Fruit fly (Drosophila melanogaster) whole organism, embryonic: ENCODE measurements around the gene CG11771.
A peak's percentile ranks its signal among the peaks of the same experiment; 100 is the strongest.

Experiments
- Bgb ChIP-seq: fragments of 200-800 bp; sonication (Bioruptor generic); IDR thresholded peaks from 2 replicates; pipeline ENCODE4 v1.3.6; 2022; ENCODE audit warnings: missing biosample characterization, missing genetic modification characterization; ENCODE audit not compliant: partially characterized antibody
- CG10366 ChIP-seq: fragments of 200-800 bp; sonication (Bioruptor generic); IDR thresholded peaks from 2 replicates; pipeline ENCODE4 v1.3.6; 2022; ENCODE audit warnings: missing biosample characterization, missing genetic modification characterization
- CG12104 ChIP-seq: fragments of 200-800 bp; sonication (Bioruptor generic); optimal IDR thresholded peaks from 3 replicates; lab custom pipeline; 2016; ENCODE audit warnings: missing biosample characterization, missing genetic modification characterization
- CG13894 ChIP-seq: fragments of 200-800 bp; sonication (Bioruptor generic); optimal IDR thresholded peaks from 3 replicates; lab custom pipeline; 2018; ENCODE audit warnings: missing biosample characterization, mild to moderate bottlenecking, missing genetic modification characterization, moderate library complexity
- CG17359 ChIP-seq: fragments of 200-800 bp; sonication (Bioruptor generic); optimal IDR thresholded peaks from 3 replicates; lab custom pipeline; 2018; ENCODE audit warnings: missing biosample characterization, mild to moderate bottlenecking, missing genetic modification characterization, moderate library complexity
- CG17385 ChIP-seq: fragments of 200-800 bp; sonication (Bioruptor generic); optimal IDR thresholded peaks from 3 replicates; lab custom pipeline; 2018; ENCODE audit warnings: missing biosample characterization, mild to moderate bottlenecking, missing genetic modification characterization
- CG17612 ChIP-seq: fragments of 200-800 bp; sonication (Bioruptor generic); IDR thresholded peaks from 2 replicates; pipeline ENCODE4 v1.3.6; 2022; ENCODE audit warnings: missing biosample characterization, missing genetic modification characterization
- CG34422 ChIP-seq: fragments of 200-800 bp; sonication (Bioruptor generic); IDR thresholded peaks from 3 replicates; pipeline ENCODE4 v1.3.6; 2022; ENCODE audit warnings: missing biosample characterization, missing genetic modification characterization
- CG4424 ChIP-seq: fragments of 200-800 bp; sonication (Bioruptor generic); optimal IDR thresholded peaks from 3 replicates; lab custom pipeline; 2016; ENCODE audit warnings: missing biosample characterization, missing genetic modification characterization
- CG4854 ChIP-seq: fragments of 200-800 bp; sonication (Bioruptor generic); optimal IDR thresholded peaks from 2 replicates; lab custom pipeline; 2016; ENCODE audit warnings: missing biosample characterization, missing genetic modification characterization, inconsistent platforms
- CG5245 ChIP-seq: fragments of 200-800 bp; sonication (Bioruptor generic); optimal IDR thresholded peaks from 3 replicates; lab custom pipeline; 2016; ENCODE audit warnings: missing biosample characterization, missing genetic modification characterization
- CG5953 ChIP-seq: fragments of 200-800 bp; sonication (Bioruptor generic); IDR thresholded peaks from 2 replicates; pipeline ENCODE4 v1.3.6; 2022; ENCODE audit warnings: missing biosample characterization, missing genetic modification characterization
- CG6175 ChIP-seq: fragments of 200-800 bp; sonication (Bioruptor generic); IDR thresholded peaks from 3 replicates; pipeline ENCODE4 v1.3.6; 2022; ENCODE audit warnings: missing biosample characterization, missing genetic modification characterization
- CG6689 ChIP-seq: fragments of 200-800 bp; sonication (Bioruptor generic); IDR thresholded peaks from 2 replicates; pipeline ENCODE4 v1.3.6; 2022; ENCODE audit warnings: missing biosample characterization, missing genetic modification characterization
- CG7928 ChIP-seq: fragments of 200-800 bp; sonication (Bioruptor generic); optimal IDR thresholded peaks from 2 replicates; lab custom pipeline; 2017; ENCODE audit warnings: missing biosample characterization, mild to moderate bottlenecking, missing genetic modification characterization
- CG7963 ChIP-seq: fragments of 200-800 bp; sonication (Bioruptor generic); IDR thresholded peaks from 3 replicates; pipeline ENCODE4 v1.3.6; 2022; ENCODE audit warnings: missing biosample characterization, missing genetic modification characterization; ENCODE audit not compliant: partially characterized antibody
- CG8388 ChIP-seq: fragments of 200-800 bp; sonication (Bioruptor generic); optimal IDR thresholded peaks from 2 replicates; lab custom pipeline; 2019; ENCODE audit warnings: missing biosample characterization, mild to moderate bottlenecking, missing genetic modification characterization, moderate library complexity
- CG9932 ChIP-seq: fragments of 200-800 bp; sonication (Bioruptor generic); IDR thresholded peaks from 2 replicates; pipeline ENCODE4 v1.3.6; 2022; ENCODE audit warnings: missing biosample characterization, missing genetic modification characterization
- D19B ChIP-seq: fragments of 200-800 bp; sonication (Bioruptor generic); optimal IDR thresholded peaks from 2 replicates; lab custom pipeline; 2017; ENCODE audit warnings: missing biosample characterization, mild to moderate bottlenecking, missing genetic modification characterization
- Dbx ChIP-seq: fragments of 200-800 bp; sonication (Bioruptor generic); IDR thresholded peaks from 3 replicates; pipeline ENCODE4 v1.3.6; 2022; ENCODE audit warnings: missing biosample characterization, missing genetic modification characterization
- Dip3 ChIP-seq: fragments of 200-800 bp; sonication (Bioruptor generic); optimal IDR thresholded peaks from 3 replicates; lab custom pipeline; 2016; ENCODE audit warnings: missing biosample characterization, missing genetic modification characterization
- HLH54F ChIP-seq: fragments of 200-800 bp; sonication (Bioruptor generic); optimal IDR thresholded peaks from 3 replicates; lab custom pipeline; 2016; ENCODE audit warnings: missing biosample characterization, missing genetic modification characterization
- Meics ChIP-seq: fragments of 200-800 bp; sonication (Bioruptor generic); optimal IDR thresholded peaks from 2 replicates; lab custom pipeline; 2017; ENCODE audit warnings: missing biosample characterization, mild to moderate bottlenecking, missing genetic modification characterization
- Nf-YC ChIP-seq: fragments of 200-800 bp; optimal IDR thresholded peaks from 3 replicates; lab custom pipeline; 2019; ENCODE audit warnings: missing biosample characterization, mild to moderate bottlenecking, missing genetic modification characterization, moderate library complexity
- Sox102F ChIP-seq: fragments of 200-800 bp; sonication (Bioruptor generic); optimal IDR thresholded peaks from 2 replicates; lab custom pipeline; 2018; ENCODE audit warnings: missing biosample characterization, mild to moderate bottlenecking, missing genetic modification characterization, moderate library complexity
- Sry-β ChIP-seq: fragments of 200-800 bp; sonication (Bioruptor generic); optimal IDR thresholded peaks from 2 replicates; lab custom pipeline; 2018; ENCODE audit warnings: missing biosample characterization, mild to moderate bottlenecking, missing genetic modification characterization, moderate library complexity
- Usf ChIP-seq: fragments of 200-800 bp; sonication (Bioruptor generic); optimal IDR thresholded peaks from 2 replicates; lab custom pipeline; 2017; ENCODE audit warnings: missing genotype, missing biosample characterization, missing genetic modification characterization
- amos ChIP-seq: fragments of 200-800 bp; sonication (Bioruptor generic); IDR thresholded peaks from 2 replicates; pipeline ENCODE4 v1.3.6; 2022; ENCODE audit warnings: missing biosample characterization, missing genetic modification characterization; ENCODE audit not compliant: partially characterized antibody
- ato ChIP-seq: fragments of 200-800 bp; sonication (Bioruptor generic); IDR thresholded peaks from 2 replicates; pipeline ENCODE4 v1.3.6; 2022; ENCODE audit warnings: missing biosample characterization, missing genetic modification characterization; ENCODE audit not compliant: partially characterized antibody
- az2 ChIP-seq: fragments of 200-800 bp; sonication (Bioruptor generic); optimal IDR thresholded peaks from 3 replicates; lab custom pipeline; 2016; ENCODE audit warnings: missing biosample characterization, missing genetic modification characterization
- bowl ChIP-seq: fragments of 200-800 bp; sonication (Bioruptor generic); IDR thresholded peaks from 2 replicates; pipeline ENCODE4 v1.3.6; 2022; ENCODE audit warnings: missing biosample characterization, missing genetic modification characterization
- chn ChIP-seq: fragments of 200-800 bp; sonication (Bioruptor generic); optimal IDR thresholded peaks from 2 replicates; lab custom pipeline; 2016; ENCODE audit warnings: missing biosample characterization, missing genetic modification characterization
- crp ChIP-seq, 2 experiments: fragments of 200-800 bp; sonication (Bioruptor generic); optimal IDR thresholded peaks; 2 replicates in 1 of 2; 3 replicates in 1 of 2; lab custom pipeline; 2017; ENCODE audit warnings: missing biosample characterization in 2 of 2, missing genetic modification characterization in 2 of 2, mild to moderate bottlenecking in 1 of 2, moderate library complexity in 1 of 2
- dan ChIP-seq: fragments of 200-800 bp; sonication (Bioruptor generic); IDR thresholded peaks from 2 replicates; pipeline ENCODE4 v1.3.6; 2022; ENCODE audit warnings: missing biosample characterization, missing genetic modification characterization
- fru ChIP-seq: fragments of >200 bp; optimal IDR thresholded peaks from 2 replicates; lab custom pipeline; 2017
- fu2 ChIP-seq: fragments of 200-800 bp; sonication (Bioruptor generic); optimal IDR thresholded peaks from 2 replicates; lab custom pipeline; 2016; ENCODE audit warnings: missing biosample characterization, missing genetic modification characterization
- gfzf ChIP-seq: fragments of 200-800 bp; sonication (Bioruptor generic); optimal IDR thresholded peaks from 2 replicates; lab custom pipeline; 2016; ENCODE audit warnings: missing biosample characterization, mild to moderate bottlenecking, missing genetic modification characterization, moderate library complexity
- gsb ChIP-seq: fragments of 200-800 bp; sonication (Bioruptor generic); IDR thresholded peaks from 2 replicates; pipeline ENCODE4 v1.3.6; 2022; ENCODE audit warnings: missing biosample characterization, missing genetic modification characterization
- inv ChIP-seq: fragments of 200-800 bp; sonication (Bioruptor generic); IDR thresholded peaks from 2 replicates; pipeline ENCODE4 v1.3.6; 2022; ENCODE audit warnings: missing biosample characterization, missing genetic modification characterization; ENCODE audit not compliant: partially characterized antibody
- nom ChIP-seq: fragments of 200-800 bp; sonication (Bioruptor generic); optimal IDR thresholded peaks from 2 replicates; lab custom pipeline; 2017; ENCODE audit warnings: missing biosample characterization, missing genetic modification characterization, mild to moderate bottlenecking, moderate library complexity, missing genetic modification reagents
- peb ChIP-seq: fragments of 200-800 bp; sonication (Bioruptor generic); IDR thresholded peaks from 2 replicates; pipeline ENCODE4 v1.3.6; 2022; ENCODE audit warnings: missing biosample characterization, missing genetic modification characterization
- pfk ChIP-seq: fragments of 200-800 bp; sonication (Bioruptor generic); optimal IDR thresholded peaks from 2 replicates; lab custom pipeline; 2018; ENCODE audit warnings: missing biosample characterization, mild to moderate bottlenecking, missing genetic modification characterization, moderate library complexity
- psq ChIP-seq: fragments of 200-800 bp; sonication (Bioruptor generic); optimal IDR thresholded peaks from 2 replicates; lab custom pipeline; 2017; ENCODE audit warnings: missing biosample characterization, missing genetic modification characterization
- ranshi ChIP-seq: fragments of 200-800 bp; sonication (Bioruptor generic); IDR thresholded peaks from 2 replicates; pipeline ENCODE4 v1.3.6; 2022; ENCODE audit warnings: missing biosample characterization, missing genetic modification characterization
- schlank ChIP-seq: fragments of 200-800 bp; sonication (Bioruptor generic); optimal IDR thresholded peaks from 2 replicates; lab custom pipeline; 2018; ENCODE audit warnings: missing biosample characterization, mild to moderate bottlenecking, missing genetic modification characterization
- sr ChIP-seq: fragments of 200-800 bp; sonication (Bioruptor generic); IDR thresholded peaks from 3 replicates; pipeline ENCODE4 v1.3.6; 2022; ENCODE audit warnings: missing biosample characterization, missing genetic modification characterization
- toy ChIP-seq: fragments of 200-800 bp; sonication (Bioruptor generic); IDR thresholded peaks from 2 replicates; pipeline ENCODE4 v1.3.6; 2022; ENCODE audit warnings: missing biosample characterization, missing genetic modification characterization
- vnd ChIP-seq: fragments of 200-800 bp; sonication (Bioruptor generic); IDR thresholded peaks from 3 replicates; pipeline ENCODE4 v1.3.6; 2022; ENCODE audit warnings: missing biosample characterization, missing genetic modification characterization; ENCODE audit not compliant: partially characterized antibody
- z ChIP-seq: fragments of 200-800 bp; sonication (Bioruptor generic); IDR thresholded peaks from 3 replicates; pipeline ENCODE4 v1.3.6; 2022; ENCODE audit warnings: missing biosample characterization, missing genetic modification characterization
- zen2 ChIP-seq: fragments of 200-800 bp; sonication (Bioruptor generic); IDR thresholded peaks from 3 replicates; pipeline ENCODE4 v1.3.6; 2022; ENCODE audit warnings: missing biosample characterization, missing genetic modification characterization; ENCODE audit not compliant: partially characterized antibody
- zfh2 ChIP-seq: fragments of 200-800 bp; sonication (Bioruptor generic); optimal IDR thresholded peaks from 2 replicates; lab custom pipeline; 2016; ENCODE audit warnings: missing biosample characterization, missing genetic modification characterization

CG11771 gene

dm6 chr3R:24962470-24962869 is 30.7 kb downstream of the CG11771 start (continued):
- TF ChIP-seq CG34422 (GFP tag; lab: Robert Waterston, UW) (peak; percentile 66; the same call in 2 of the 3 replicates), az2 (GFP tag; lab: Kevin White, UChicago) (peak; percentile 66), CG17612 (0 out of 2 replicates have a peak, but pooled peaks have one; percentile 7), zfh2 (peak; percentile 65), CG6689 (GFP tag; lab: Robert Waterston, UW) (peak; percentile 63; the same call in 1 of the 2 replicates), ato (GFP tag; lab: Robert Waterston, UW) (no peak), Bgb (GFP tag; lab: Robert Waterston, UW) (no peak), CG12104 (GFP tag; lab: Kevin White, UChicago) (peak; percentile 25), Nf-YC (no peak), Dip3 (peak; percentile 75), gfzf (GFP tag; lab: Kevin White, UChicago) (no peak), CG6175 (GFP tag; lab: Robert Waterston, UW) (peak; percentile 64; the same call in 1 of the 3 replicates), amos (no peak), CG10366 (GFP tag; lab: Robert Waterston, UW) (peak; percentile 78), bowl (GFP tag; lab: Robert Waterston, UW) (no peak), Meics (GFP tag; lab: Kevin White, UChicago) (peak; percentile 74), z (GFP tag; lab: Robert Waterston, UW) (no peak), CG17385 (peak; percentile 50), CG5953 (GFP tag; lab: Robert Waterston, UW) (peak; percentile 51; the same call in 1 of the 2 replicates), inv (GFP tag; lab: Robert Waterston, UW) (no peak), pfk (GFP tag; lab: Kevin White, UChicago) (no peak), crp (GFP tag; optimal IDR thresholded peaks at IDR 0.05; lab: Kevin White, UChicago) (peak in 1 of 2 experiments; percentile 8), zen2 (GFP tag; lab: Robert Waterston, UW) (no peak), Sry-β (no peak), CG7928 (GFP tag; lab: Kevin White, UChicago) (peak; percentile 10), CG4424 (GFP tag; lab: Kevin White, UChicago) (peak; percentile 57), Usf (GFP tag; lab: Kevin White, UChicago) (peak; percentile 54), CG7963 (GFP tag; lab: Robert Waterston, UW) (no peak), CG17359 (tag; lab: Kevin White, UChicago) (peak; percentile 80), Sox102F (peak; percentile 88), CG13894 (no peak), fru (no peak), CG9932 (peak; percentile 71), Dbx (GFP tag; lab: Robert Waterston, UW) (peak; percentile 69; the same call in 1 of the 3 replicates), sr (no peak), schlank (tag; lab: Kevin White, UChicago) (no peak), toy (GFP tag; lab: Robert Waterston, UW) (no peak), CG8388 (GFP tag; lab: Kevin White, UChicago) (peak; percentile 45), HLH54F (peak; percentile 55), vnd (GFP tag; lab: Robert Waterston, UW) (no peak), gsb (GFP tag; lab: Robert Waterston, UW) (peak; percentile 52), ranshi (GFP tag; lab: Robert Waterston, UW) (peak; percentile 69), CG5245 (GFP tag; lab: Kevin White, UChicago) (peak; percentile 23), fu2 (GFP tag; lab: Kevin White, UChicago) (peak; percentile 32), nom (no peak), CG4854 (GFP tag; lab: Kevin White, UChicago) (no peak), dan (no peak), psq (GFP tag; lab: Kevin White, UChicago) (no peak), peb (GFP tag; lab: Robert Waterston, UW) (no peak), D19B (GFP tag; lab: Kevin White, UChicago) (peak; percentile 27), chn (GFP tag; lab: Kevin White, UChicago) (peak; percentile 18)
